Fruit fly (Drosophila melanogaster): ENCODE data around the gene CG31816.

The CG31816 gene

DNA sequence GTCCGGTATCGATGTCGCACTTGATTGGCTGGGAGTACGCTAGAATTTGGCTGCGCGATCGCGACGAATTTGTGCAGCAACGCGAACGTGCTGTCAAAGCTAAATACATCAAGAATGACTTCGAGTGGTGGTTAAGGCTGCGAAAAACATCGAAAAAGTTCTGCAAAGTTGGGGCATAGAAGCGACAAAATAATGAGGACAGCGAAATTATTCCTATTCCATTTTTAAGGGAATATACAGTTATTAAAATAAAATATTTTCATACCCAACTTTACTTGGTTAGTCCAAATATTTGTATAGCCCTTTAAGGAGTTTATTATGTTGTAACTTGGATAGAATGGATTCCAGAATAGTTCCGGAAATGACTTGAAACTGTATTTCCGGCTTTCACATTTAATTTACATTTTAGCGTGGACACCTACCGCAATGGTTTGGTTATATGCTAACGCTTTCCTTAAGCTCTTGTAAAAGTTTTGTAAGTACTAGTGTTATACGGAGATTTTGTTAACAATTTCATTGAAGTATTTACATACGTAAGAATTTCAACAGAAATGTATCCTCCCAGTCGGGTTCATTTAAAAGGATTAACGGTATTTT, 749 bp downstream of the CG31816 start (continued):
- TF ChIP-seq pdm3 (GFP tag; optimal IDR thresholded peaks at IDR 0.05) = peak; percentile 77
- TF ChIP-seq Hr4 (GFP tag; optimal IDR thresholded peaks at IDR 0.05) = no peak
- TF ChIP-seq CG8319 (GFP tag; optimal IDR thresholded peaks at IDR 0.05) = peak; percentile 79
- TF ChIP-seq Hr38 (GFP tag; optimal IDR thresholded peaks at IDR 0.05) = no peak
- peak; percentile 83 for TF ChIP-seq lz (GFP tag; optimal IDR thresholded peaks at IDR 0.05)
- no peak for TF ChIP-seq CG9139 (GFP tag; optimal IDR thresholded peaks at IDR 0.05)
- TF ChIP-seq Eip93F (GFP tag; optimal IDR thresholded peaks at IDR 0.05) = no peak
- TF ChIP-seq Ets96B (tag; optimal IDR thresholded peaks at IDR 0.05) = no peak
- TF ChIP-seq CG32006 (GFP tag; optimal IDR thresholded peaks at IDR 0.05) = peak; percentile 47
- peak; percentile 38 for TF ChIP-seq fd59A (GFP tag; optimal IDR thresholded peaks at IDR 0.05)
- peak; percentile 14 for TF ChIP-seq cyc (GFP tag; optimal IDR thresholded peaks at IDR 0.05)
- peak; percentile 55 for TF ChIP-seq CG10631 (GFP tag; optimal IDR thresholded peaks at IDR 0.05)
- peak; percentile 59 for TF ChIP-seq Eip78C (GFP tag)
- TF ChIP-seq Sox102F (GFP tag; optimal IDR thresholded peaks at IDR 0.05) = peak; percentile 74
- peak; percentile 79 for TF ChIP-seq acj6 (GFP tag; optimal IDR thresholded peaks at IDR 0.05)
- TF ChIP-seq Blimp-1 (GFP tag; optimal IDR thresholded peaks at IDR 0.05) = peak; percentile 76
- peak; percentile 84 for TF ChIP-seq OdsH (GFP tag; optimal IDR thresholded peaks at IDR 0.05)
- peak in 1 of 2 experiments; percentile 75 for TF ChIP-seq salr (GFP tag; optimal IDR thresholded peaks at IDR 0.05)
- peak; percentile 65 for TF ChIP-seq CG7368 (GFP tag; optimal IDR thresholded peaks at IDR 0.05)
- TF ChIP-seq net (GFP tag; optimal IDR thresholded peaks at IDR 0.05) = peak; percentile 75
- no peak for TF ChIP-seq CG3919 (GFP tag; optimal IDR thresholded peaks at IDR 0.05)
- peak; percentile 27 for TF ChIP-seq topi (GFP tag; optimal IDR thresholded peaks at IDR 0.05)
- TF ChIP-seq CG11294 (GFP tag; IDR thresholded peaks at IDR 0.05) = no peak
- peak; percentile 59 for TF ChIP-seq CG6808 (GFP tag; optimal IDR thresholded peaks at IDR 0.05)
- peak; percentile 75 for TF ChIP-seq vri (GFP tag; optimal IDR thresholded peaks at IDR 0.05)
- peak; percentile 55 for TF ChIP-seq CG11762 (GFP tag; optimal IDR thresholded peaks at IDR 0.05; ENCODE audit: insufficient read depth)
- TF ChIP-seq CG4318 (GFP tag; optimal IDR thresholded peaks at IDR 0.05) = no peak
- TF ChIP-seq Sox14 (GFP tag; optimal IDR thresholded peaks at IDR 0.05) = peak; percentile 62

dm6 chr2L:16543894-16544293, 1.5 kb downstream of the CG31816 start:
- TF ChIP-seq CG31627 (GFP tag; optimal IDR thresholded peaks at IDR 0.05) (no peak), CG10631 (GFP tag; optimal IDR thresholded peaks at IDR 0.05) (no peak), CG11902 (GFP tag; optimal IDR thresholded peaks at IDR 0.05) (no peak), CG11294 (GFP tag; IDR thresholded peaks at IDR 0.05) (no peak), Eip75B (GFP tag; optimal IDR thresholded peaks at IDR 0.05) (no peak), eg (GFP tag; IDR thresholded peaks at IDR 0.05) (no peak), vri (GFP tag; optimal IDR thresholded peaks at IDR 0.05) (no peak), achi (GFP tag; optimal IDR thresholded peaks at IDR 0.05) (no peak), CG7368 (GFP tag; optimal IDR thresholded peaks at IDR 0.05) (no peak), ss (GFP tag; optimal IDR thresholded peaks at IDR 0.05) (no peak), CG1621 (tag; optimal IDR thresholded peaks at IDR 0.05) (no peak), Ets96B (tag; optimal IDR thresholded peaks at IDR 0.05) (no peak), Sox14 (GFP tag; optimal IDR thresholded peaks at IDR 0.05) (no peak), CG8319 (GFP tag; optimal IDR thresholded peaks at IDR 0.05) (no peak), fd59A (GFP tag; optimal IDR thresholded peaks at IDR 0.05) (no peak), CG6276 (GFP tag; optimal IDR thresholded peaks at IDR 0.05) (no peak), acj6 (GFP tag; optimal IDR thresholded peaks at IDR 0.05) (no peak), Blimp-1 (GFP tag; optimal IDR thresholded peaks at IDR 0.05) (no peak)

DNA sequence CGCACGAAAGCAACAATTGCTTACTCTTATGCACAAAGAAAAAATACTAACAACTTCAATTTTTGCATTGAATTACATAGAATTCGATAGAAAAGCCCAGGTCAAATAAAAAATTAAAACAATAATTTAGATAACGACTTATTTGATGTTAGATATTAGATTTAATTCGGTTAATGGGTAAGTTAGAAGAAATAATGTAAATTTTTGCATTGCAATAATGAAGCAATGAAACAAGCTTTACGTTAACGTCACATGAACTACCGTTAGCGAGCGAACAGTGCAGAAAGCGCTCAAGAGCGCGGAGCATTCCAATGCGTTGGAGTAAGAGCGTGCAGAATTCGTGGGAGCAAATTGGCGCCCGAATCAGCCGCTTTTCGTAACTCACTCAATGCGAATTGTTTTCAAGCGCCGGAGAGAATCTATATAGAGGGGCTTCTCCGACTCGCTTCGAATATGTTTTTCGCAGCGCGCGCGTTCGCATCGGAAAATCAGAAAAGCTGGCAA, 2.3 kb downstream of the CG31816 start, which contains the start of gene mtgo:
TSS of gene mtgo (plus strand) at position 454 of the 504 bp plus-strand sequence.
- peak; percentile 79 for TF ChIP-seq Eip78C (GFP tag)
- TF ChIP-seq CG8632 (GFP tag; optimal IDR thresholded peaks at IDR 0.05) = peak; percentile 28
- TF ChIP-seq fd85E (GFP tag; optimal IDR thresholded peaks at IDR 0.05) = peak; percentile 23
- TF ChIP-seq Eip93F (GFP tag; optimal IDR thresholded peaks at IDR 0.05) = no peak
- peak; percentile 14 for TF ChIP-seq lz (GFP tag; optimal IDR thresholded peaks at IDR 0.05)
- no peak for TF ChIP-seq Smox (GFP tag; optimal IDR thresholded peaks at IDR 0.05)
- peak; percentile 67 for TF ChIP-seq OdsH (GFP tag; optimal IDR thresholded peaks at IDR 0.05)
- peak; percentile 69 for TF ChIP-seq CG11294 (GFP tag; IDR thresholded peaks at IDR 0.05)
- TF ChIP-seq Blimp-1 (GFP tag; optimal IDR thresholded peaks at IDR 0.05) = peak; percentile 32
- no peak for TF ChIP-seq topi (GFP tag; optimal IDR thresholded peaks at IDR 0.05)
- TF ChIP-seq svp (GFP tag) = peak; percentile 18
- TF ChIP-seq achi (GFP tag; optimal IDR thresholded peaks at IDR 0.05) = peak; percentile 42
- peak in 1 of 2 experiments; percentile 38 for TF ChIP-seq salr (GFP tag; optimal IDR thresholded peaks at IDR 0.05)
- TF ChIP-seq CG31627 (GFP tag; optimal IDR thresholded peaks at IDR 0.05) = peak; percentile 21
- TF ChIP-seq acj6 (GFP tag; optimal IDR thresholded peaks at IDR 0.05) = peak; percentile 33
- peak; percentile 85 for TF ChIP-seq Hr4 (GFP tag; optimal IDR thresholded peaks at IDR 0.05)
- TF ChIP-seq CG10669 (GFP tag; optimal IDR thresholded peaks at IDR 0.05) = peak; percentile 59
- no peak for TF ChIP-seq Hr38 (GFP tag; optimal IDR thresholded peaks at IDR 0.05)
- peak; percentile 3 for TF ChIP-seq Hr39 (GFP tag; optimal IDR thresholded peaks at IDR 0.05)
- TF ChIP-seq fd59A (GFP tag; optimal IDR thresholded peaks at IDR 0.05) = no peak
- TF ChIP-seq CG10631 (GFP tag; optimal IDR thresholded peaks at IDR 0.05) = peak; percentile 36
- TF ChIP-seq Eip75B (GFP tag; optimal IDR thresholded peaks at IDR 0.05) = peak; percentile 48
- peak; percentile 67 for TF ChIP-seq Lpt (GFP tag; optimal IDR thresholded peaks at IDR 0.05)
- TF ChIP-seq CG3032 (tag; optimal IDR thresholded peaks at IDR 0.05) = peak; percentile 74
